Fruit fly (Drosophila melanogaster) whole organism, embryonic: ENCODE data around the gene Pif1A.

ENCODE experiments used
- Ada2b ChIP-seq: fragments of 200-800 bp; sonication (Bioruptor generic); IDR thresholded peaks from 2 replicates; pipeline ENCODE4 v1.3.6; 2022; ENCODE audit warnings: missing biosample characterization, missing genetic modification characterization
- Antp ChIP-seq: fragments of 200-800 bp; sonication (Bioruptor generic); optimal IDR thresholded peaks from 3 replicates; lab custom pipeline; 2016; ENCODE audit warnings: missing biosample characterization, missing genetic modification characterization
- Bgb ChIP-seq: fragments of 200-800 bp; sonication (Bioruptor generic); IDR thresholded peaks from 2 replicates; pipeline ENCODE4 v1.3.6; 2022; ENCODE audit warnings: missing biosample characterization, missing genetic modification characterization; ENCODE audit not compliant: partially characterized antibody
- CG10267 ChIP-seq: fragments of 200-800 bp; sonication (Bioruptor generic); optimal IDR thresholded peaks from 2 replicates; lab custom pipeline; 2018; ENCODE audit warnings: missing biosample characterization, mild to moderate bottlenecking, missing genetic modification characterization, moderate library complexity
- CG10431 ChIP-seq: fragments of 200-800 bp; sonication (Bioruptor generic); optimal IDR thresholded peaks from 3 replicates; lab custom pipeline; 2018; ENCODE audit warnings: missing biosample characterization, mild to moderate bottlenecking, missing genetic modification characterization
- CG10462 ChIP-seq: fragments of 200-800 bp; sonication (Bioruptor generic); optimal IDR thresholded peaks from 2 replicates; lab custom pipeline; 2016; ENCODE audit warnings: missing biosample characterization, missing genetic modification characterization
- CG11085 ChIP-seq: fragments of 200-800 bp; sonication (Bioruptor generic); IDR thresholded peaks from 2 replicates; pipeline ENCODE4 v1.3.6; 2022; ENCODE audit warnings: missing biosample characterization, missing genetic modification characterization
- CG11456 ChIP-seq: fragments of 200-800 bp; sonication (Bioruptor generic); IDR thresholded peaks from 3 replicates; pipeline ENCODE4 v1.3.6; 2022; ENCODE audit warnings: missing biosample characterization, missing genetic modification characterization
- CG12236 ChIP-seq: fragments of 200-800 bp; sonication (Bioruptor generic); optimal IDR thresholded peaks from 2 replicates; lab custom pipeline; 2016; ENCODE audit warnings: missing biosample characterization, missing genetic modification characterization
- CG13296 ChIP-seq: fragments of 200-800 bp; sonication (Bioruptor generic); optimal IDR thresholded peaks from 3 replicates; lab custom pipeline; 2018; ENCODE audit warnings: missing biosample characterization, mild to moderate bottlenecking, missing genetic modification characterization
- CG13624 ChIP-seq: fragments of 200-800 bp; sonication (Bioruptor generic); optimal IDR thresholded peaks from 2 replicates; lab custom pipeline; 2016; ENCODE audit warnings: missing biosample characterization, missing genetic modification characterization
- CG17186 ChIP-seq: fragments of 200-800 bp; sonication (Bioruptor generic); optimal IDR thresholded peaks from 3 replicates; lab custom pipeline; 2017; ENCODE audit warnings: missing biosample characterization, missing genetic modification reagents, missing genetic modification characterization
- CG17802 ChIP-seq: fragments of 200-800 bp; sonication (Bioruptor generic); optimal IDR thresholded peaks from 2 replicates; lab custom pipeline; 2018; ENCODE audit warnings: missing biosample characterization, mild to moderate bottlenecking, missing genetic modification characterization, moderate library complexity
- CG2678 ChIP-seq: fragments of 200-800 bp; sonication (Bioruptor generic); optimal IDR thresholded peaks from 3 replicates; lab custom pipeline; 2019; ENCODE audit warnings: missing biosample characterization, mild to moderate bottlenecking, missing genetic modification characterization, moderate library complexity
- CG33213 ChIP-seq: fragments of 200-800 bp; sonication (Bioruptor generic); optimal IDR thresholded peaks from 3 replicates; lab custom pipeline; 2016; ENCODE audit warnings: missing biosample characterization, missing genetic modification characterization
- CG3407 ChIP-seq: fragments of 200-800 bp; sonication (Bioruptor generic); optimal IDR thresholded peaks from 2 replicates; lab custom pipeline; 2018; ENCODE audit warnings: missing biosample characterization, mild to moderate bottlenecking, missing genetic modification characterization
- CG5245 ChIP-seq: fragments of 200-800 bp; sonication (Bioruptor generic); optimal IDR thresholded peaks from 3 replicates; lab custom pipeline; 2016; ENCODE audit warnings: missing biosample characterization, missing genetic modification characterization
- CG6791 ChIP-seq: fragments of 200-800 bp; sonication (Bioruptor generic); IDR thresholded peaks from 3 replicates; pipeline ENCODE4 v1.3.6; 2022; ENCODE audit warnings: missing biosample characterization, missing genetic modification characterization; ENCODE audit not compliant: partially characterized antibody
- CG7963 ChIP-seq: fragments of 200-800 bp; sonication (Bioruptor generic); IDR thresholded peaks from 3 replicates; pipeline ENCODE4 v1.3.6; 2022; ENCODE audit warnings: missing biosample characterization, missing genetic modification characterization; ENCODE audit not compliant: partially characterized antibody
- CG8944 ChIP-seq: fragments of 200-800 bp; sonication (Bioruptor generic); optimal IDR thresholded peaks from 3 replicates; lab custom pipeline; 2016; ENCODE audit warnings: missing biosample characterization, missing genetic modification characterization
- Camta ChIP-seq: fragments of 200-800 bp; sonication (Bioruptor generic); optimal IDR thresholded peaks from 2 replicates; lab custom pipeline; 2016; ENCODE audit warnings: missing biosample characterization, missing genetic modification characterization
- D19A ChIP-seq: fragments of 200-800 bp; optimal IDR thresholded peaks from 3 replicates; lab custom pipeline; 2019; ENCODE audit warnings: missing biosample characterization, mild to moderate bottlenecking, missing genetic modification characterization, moderate library complexity
- Dbx ChIP-seq: fragments of 200-800 bp; sonication (Bioruptor generic); IDR thresholded peaks from 3 replicates; pipeline ENCODE4 v1.3.6; 2022; ENCODE audit warnings: missing biosample characterization, missing genetic modification characterization
- Dp ChIP-seq: fragments of 200-800 bp; sonication (Bioruptor generic); optimal IDR thresholded peaks from 2 replicates; lab custom pipeline; 2018; ENCODE audit warnings: missing biosample characterization, mild to moderate bottlenecking, missing genetic modification characterization, moderate library complexity
- E2f2 ChIP-seq: fragments of 200-800 bp; sonication (Bioruptor generic); IDR thresholded peaks from 2 replicates; pipeline ENCODE4 v1.3.6; 2022; ENCODE audit warnings: missing biosample characterization, missing genetic modification characterization
- Elba2 ChIP-seq: fragments of 200-800 bp; sonication (Bioruptor generic); optimal IDR thresholded peaks from 3 replicates; lab custom pipeline; 2016; ENCODE audit warnings: missing biosample characterization, missing genetic modification characterization
- HLHmδ ChIP-seq: fragments of 200-800 bp; sonication (Bioruptor generic); optimal IDR thresholded peaks from 2 replicates; lab custom pipeline; 2018; ENCODE audit warnings: missing biosample characterization, mild to moderate bottlenecking, missing genetic modification characterization, moderate library complexity
- Hr3 ChIP-seq: fragments of 200-800 bp; sonication (Bioruptor generic); optimal IDR thresholded peaks from 3 replicates; lab custom pipeline; 2016; ENCODE audit warnings: missing biosample characterization, missing genetic modification characterization
- NFAT ChIP-seq: fragments of 200-800 bp; sonication (Bioruptor generic); IDR thresholded peaks from 2 replicates; pipeline ENCODE4 v1.3.6; 2022; ENCODE audit warnings: missing biosample characterization, missing genetic modification characterization
- Ptx1 ChIP-seq: fragments of 200-800 bp; sonication (Bioruptor generic); IDR thresholded peaks from 2 replicates; pipeline ENCODE4 v1.3.6; 2022; ENCODE audit warnings: missing biosample characterization, missing genetic modification characterization
- Sox102F ChIP-seq: fragments of 200-800 bp; sonication (Bioruptor generic); optimal IDR thresholded peaks from 2 replicates; lab custom pipeline; 2018; ENCODE audit warnings: missing biosample characterization, mild to moderate bottlenecking, missing genetic modification characterization, moderate library complexity
- amos ChIP-seq: fragments of 200-800 bp; sonication (Bioruptor generic); IDR thresholded peaks from 2 replicates; pipeline ENCODE4 v1.3.6; 2022; ENCODE audit warnings: missing biosample characterization, missing genetic modification characterization; ENCODE audit not compliant: partially characterized antibody
- ap ChIP-seq: fragments of 200-800 bp; sonication (Bioruptor generic); IDR thresholded peaks from 2 replicates; pipeline ENCODE4 v1.3.6; 2022; ENCODE audit warnings: missing biosample characterization, missing genetic modification characterization
- cad ChIP-seq: fragments of >200 bp; optimal IDR thresholded peaks from 2 replicates; lab custom pipeline; 2017; ENCODE audit warnings: missing biosample characterization, missing genetic modification characterization
- cg ChIP-seq: fragments of 200-800 bp; sonication (Bioruptor generic); optimal IDR thresholded peaks from 3 replicates; lab custom pipeline; 2019; ENCODE audit warnings: missing biosample characterization, mild to moderate bottlenecking, missing genetic modification characterization, moderate library complexity
- ftz-f1 ChIP-seq: fragments of 200-800 bp; sonication (Bioruptor generic); optimal IDR thresholded peaks from 2 replicates; lab custom pipeline; 2016; ENCODE audit warnings: missing biosample characterization, missing genetic modification characterization
- gce ChIP-seq: fragments of 200-800 bp; sonication (Bioruptor generic); IDR thresholded peaks from 3 replicates; pipeline ENCODE4 v1.3.6; 2022; ENCODE audit warnings: missing biosample characterization, missing genetic modification characterization
- nom ChIP-seq: fragments of 200-800 bp; sonication (Bioruptor generic); optimal IDR thresholded peaks from 2 replicates; lab custom pipeline; 2017; ENCODE audit warnings: missing biosample characterization, missing genetic modification characterization, mild to moderate bottlenecking, moderate library complexity, missing genetic modification reagents
- pan ChIP-seq, 4 experiments: fragments of >200 bp in 3 of 4; fragments of 200-800 bp in 1 of 4; sonication (Bioruptor generic) in 1 of 4; optimal IDR thresholded peaks in 3 of 4; IDR thresholded peaks in 1 of 4; 2 replicates each; pipeline versions ENCODE4 v1.3.6 to Lab custom; 2017 to 2022; ENCODE audit warnings: missing biosample characterization in 2 of 4, missing genetic modification characterization in 2 of 4, mixed read lengths in 1 of 4
- pb ChIP-seq: fragments of 200-800 bp; sonication (Bioruptor generic); optimal IDR thresholded peaks from 3 replicates; lab custom pipeline; 2016; ENCODE audit warnings: missing biosample characterization, missing genetic modification characterization
- sd ChIP-seq: fragments of 200-800 bp; sonication (Bioruptor generic); optimal IDR thresholded peaks from 3 replicates; lab custom pipeline; 2018; ENCODE audit warnings: missing biosample characterization, mild to moderate bottlenecking, missing genetic modification characterization, moderate library complexity
- sens ChIP-seq: fragments of 200-800 bp; sonication (Bioruptor generic); peaks from one replicate; lab custom pipeline; 2016; ENCODE audit warnings: missing biosample characterization, missing genetic modification characterization
- sr ChIP-seq: fragments of 200-800 bp; sonication (Bioruptor generic); IDR thresholded peaks from 3 replicates; pipeline ENCODE4 v1.3.6; 2022; ENCODE audit warnings: missing biosample characterization, missing genetic modification characterization
- ssp ChIP-seq: fragments of 200-800 bp; sonication (Bioruptor generic); IDR thresholded peaks from 2 replicates; pipeline ENCODE4 v1.3.6; 2022; ENCODE audit warnings: missing biosample characterization, missing genetic modification characterization
- tll ChIP-seq, 2 experiments: fragments of 200-800 bp in 1 of 2; fragments of >200 bp in 1 of 2; sonication (Bioruptor generic) in 1 of 2; optimal IDR thresholded peaks; 2 replicates each; lab custom pipeline; 2017 to 2019; ENCODE audit warnings: missing biosample characterization in 2 of 2, missing genetic modification characterization in 2 of 2, mild to moderate bottlenecking in 1 of 2, moderate library complexity in 1 of 2
- trem ChIP-seq: fragments of 200-800 bp; optimal IDR thresholded peaks from 3 replicates; lab custom pipeline; 2019; ENCODE audit warnings: missing biosample characterization, mild to moderate bottlenecking, missing genetic modification characterization, moderate library complexity
- wek ChIP-seq: fragments of 200-800 bp; sonication (Bioruptor generic); optimal IDR thresholded peaks from 3 replicates; lab custom pipeline; 2018; ENCODE audit warnings: missing biosample characterization, mild to moderate bottlenecking, missing genetic modification characterization, moderate library complexity
- zen2 ChIP-seq: fragments of 200-800 bp; sonication (Bioruptor generic); IDR thresholded peaks from 3 replicates; pipeline ENCODE4 v1.3.6; 2022; ENCODE audit warnings: missing biosample characterization, missing genetic modification characterization; ENCODE audit not compliant: partially characterized antibody

The Pif1A gene

dm6 chr3R:8807831-8808517, 7.0 kb upstream of the Pif1A start (continued):
- TF ChIP-seq CG6791 (GFP tag; lab: Robert Waterston, UW) (peak; percentile 68; the same call in 1 of the 3 replicates), wek (GFP tag; lab: Kevin White, UChicago) (peak; percentile 28), CG12236 (GFP tag; lab: Kevin White, UChicago) (no peak)

dm6 chr3R:8807048-8807447, 6.1 kb upstream of the Pif1A start:
- TF ChIP-seq Ptx1 (GFP tag; lab: Robert Waterston, UW) (no peak), amos (no peak), CG10431 (GFP tag; lab: Kevin White, UChicago) (no peak), pan (optimal IDR thresholded peaks at IDR 0.05; lab: Kevin White, UChicago) (no peak), pan (GFP tag; optimal IDR thresholded peaks at IDR 0.05 in 1 of 2, IDR thresholded peaks at IDR 0.05 in 1 of 2) (no peak), ap (GFP tag; lab: Robert Waterston, UW) (no peak), Camta (GFP tag; lab: Kevin White, UChicago) (no peak), trem (tag; lab: Kevin White, UChicago) (no peak), sd (no peak), D19A (tag; lab: Kevin White, UChicago) (peak; percentile 59), Dbx (GFP tag; lab: Robert Waterston, UW) (no peak), Hr3 (no peak), CG33213 (GFP tag; lab: Kevin White, UChicago) (no peak), ftz-f1 (no peak), Dp (peak; percentile 72), ssp (GFP tag; lab: Robert Waterston, UW) (no peak), CG3407 (GFP tag; lab: Kevin White, UChicago) (no peak), E2f2 (GFP tag; lab: Robert Waterston, UW) (peak; percentile 78), Bgb (GFP tag; lab: Robert Waterston, UW) (no peak), Antp (GFP tag; lab: Kevin White, UChicago) (no peak), CG2678 (no peak), CG8944 (GFP tag; lab: Kevin White, UChicago) (no peak), CG10267 (tag; lab: Kevin White, UChicago) (no peak), CG13624 (GFP tag; lab: Kevin White, UChicago) (no peak), CG10462 (GFP tag; lab: Kevin White, UChicago) (no peak), CG11456 (no peak), zen2 (GFP tag; lab: Robert Waterston, UW) (no peak), CG13296 (no peak), HLHmδ (no peak), tll (GFP tag; optimal IDR thresholded peaks at IDR 0.05; lab: Kevin White, UChicago) (no peak), Elba2 (peak; percentile 38), nom (GFP tag; lab: Kevin White, UChicago) (no peak), CG17186 (peak; percentile 75)
- TF ChIP-seq, all 482 proteins: peak for 5

dm6 chr3R:8806638-8807037, 5.7 kb upstream of the Pif1A start:
- no peak for TF ChIP-seq gce (GFP tag; lab: Robert Waterston, UW)
- TF ChIP-seq amos = 0 out of 2 replicates have a peak, but pooled peaks have one; percentile 11
- no peak for TF ChIP-seq CG17802 (tag; lab: Kevin White, UChicago)
- TF ChIP-seq cg (GFP tag; lab: Kevin White, UChicago) = no peak
- TF ChIP-seq NFAT = no peak
- TF ChIP-seq sens (GFP tag; lab: Kevin White, UChicago) = peak; percentile 61
- no peak for TF ChIP-seq sr (GFP tag; lab: Robert Waterston, UW)
- no peak for TF ChIP-seq pb (GFP tag; lab: Kevin White, UChicago)
- no peak for TF ChIP-seq CG10267 (tag; lab: Kevin White, UChicago)
- TF ChIP-seq CG7963 = 0 out of 3 replicates have a peak, but pooled peaks have one; percentile 54
- TF ChIP-seq Ada2b (GFP tag; lab: Robert Waterston, UW) = no peak
- TF ChIP-seq CG11085 = no peak
- no peak for TF ChIP-seq CG5245 (GFP tag; lab: Kevin White, UChicago)
- TF ChIP-seq cad (GFP tag; lab: Kevin White, UChicago) = no peak
- no peak for TF ChIP-seq Sox102F (GFP tag; lab: Kevin White, UChicago)
